Fruit fly (Drosophila melanogaster) whole organism, embryonic: Measurements from ENCODE around the gene Muc14A.
A peak's percentile ranks its signal among the peaks of the same experiment; 100 is the strongest.

Source experiments
- Bdp1 ChIP-seq: fragments of 200-800 bp; sonication (Bioruptor generic); optimal IDR thresholded peaks from 3 replicates; lab custom pipeline; 2016; ENCODE audit warnings: missing biosample characterization, missing genetic modification characterization
- CG10274 ChIP-seq: fragments of 200-800 bp; sonication (Bioruptor generic); optimal IDR thresholded peaks from 3 replicates; lab custom pipeline; 2017; ENCODE audit warnings: missing biosample characterization, mild to moderate bottlenecking, missing genetic modification characterization
- CG10565 ChIP-seq: fragments of 200-800 bp; sonication (Bioruptor generic); optimal IDR thresholded peaks from 3 replicates; lab custom pipeline; 2016; ENCODE audit warnings: missing biosample characterization, mild to moderate bottlenecking, missing genetic modification characterization
- CG10979 ChIP-seq: fragments of 200-800 bp; sonication (Bioruptor generic); optimal IDR thresholded peaks from 2 replicates; lab custom pipeline; 2018; ENCODE audit warnings: missing biosample characterization, mild to moderate bottlenecking, missing genetic modification characterization, moderate library complexity
- CG11504 ChIP-seq: fragments of 200-800 bp; sonication (Bioruptor generic); optimal IDR thresholded peaks from 3 replicates; lab custom pipeline; 2019; ENCODE audit warnings: missing biosample characterization, mild to moderate bottlenecking, missing genetic modification characterization, moderate library complexity
- CG1233 ChIP-seq: fragments of 200-800 bp; sonication (Bioruptor generic); optimal IDR thresholded peaks from 4 replicates; lab custom pipeline; 2018; ENCODE audit warnings: missing biosample characterization, mild to moderate bottlenecking, missing genetic modification characterization
- CG15696 ChIP-seq: fragments of 200-800 bp; sonication (Bioruptor generic); optimal IDR thresholded peaks from 2 replicates; lab custom pipeline; 2019; ENCODE audit warnings: missing biosample characterization, mild to moderate bottlenecking, missing genetic modification characterization, moderate library complexity
- CG1832 ChIP-seq: fragments of 200-800 bp; sonication (Bioruptor generic); optimal IDR thresholded peaks from 2 replicates; lab custom pipeline; 2017; ENCODE audit warnings: missing biosample characterization, mild to moderate bottlenecking, missing genetic modification characterization, inconsistent platforms
- CG2712 ChIP-seq: fragments of 200-800 bp; optimal IDR thresholded peaks from 3 replicates; lab custom pipeline; 2019; ENCODE audit warnings: missing biosample characterization, mild to moderate bottlenecking, missing genetic modification characterization, moderate library complexity
- CG3163 ChIP-seq: fragments of 200-800 bp; sonication (Bioruptor generic); optimal IDR thresholded peaks from 3 replicates; lab custom pipeline; 2016; ENCODE audit warnings: missing biosample characterization, missing genetic modification characterization
- CG34376 ChIP-seq: fragments of 200-800 bp; sonication (Bioruptor generic); optimal IDR thresholded peaks from 2 replicates; lab custom pipeline; 2018; ENCODE audit warnings: missing biosample characterization, mild to moderate bottlenecking, missing genetic modification characterization
- CG4820 ChIP-seq: fragments of 200-800 bp; sonication (Bioruptor generic); optimal IDR thresholded peaks from 3 replicates; lab custom pipeline; 2016; ENCODE audit warnings: missing biosample characterization, missing genetic modification characterization
- CG5180 ChIP-seq: fragments of 200-800 bp; sonication (Bioruptor generic); optimal IDR thresholded peaks from 3 replicates; lab custom pipeline; 2017; ENCODE audit warnings: missing biosample characterization, missing genetic modification characterization, mild to moderate bottlenecking, moderate library complexity, missing genetic modification reagents
- CG5953 ChIP-seq: fragments of 200-800 bp; sonication (Bioruptor generic); IDR thresholded peaks from 2 replicates; pipeline ENCODE4 v1.3.6; 2022; ENCODE audit warnings: missing biosample characterization, missing genetic modification characterization
- CG6175 ChIP-seq: fragments of 200-800 bp; sonication (Bioruptor generic); IDR thresholded peaks from 3 replicates; pipeline ENCODE4 v1.3.6; 2022; ENCODE audit warnings: missing biosample characterization, missing genetic modification characterization
- CG6654 ChIP-seq: fragments of 200-800 bp; sonication (Bioruptor generic); optimal IDR thresholded peaks from 2 replicates; lab custom pipeline; 2017; ENCODE audit warnings: missing biosample characterization, mild to moderate bottlenecking, missing genetic modification characterization
- CG8290 ChIP-seq, 3 experiments: fragments of 200-800 bp; sonication (Bioruptor generic); optimal IDR thresholded peaks; 2 replicates each; lab custom pipeline; 2016 to 2019; ENCODE audit warnings: missing biosample characterization in 3 of 3, missing genetic modification characterization in 3 of 3, mild to moderate bottlenecking in 2 of 3, moderate library complexity in 1 of 3
- D19A ChIP-seq: fragments of 200-800 bp; optimal IDR thresholded peaks from 3 replicates; lab custom pipeline; 2019; ENCODE audit warnings: missing biosample characterization, mild to moderate bottlenecking, missing genetic modification characterization, moderate library complexity
- Doc3 ChIP-seq: fragments of 200-800 bp; sonication (Bioruptor generic); IDR thresholded peaks from 3 replicates; pipeline ENCODE4 v1.3.6; 2022; ENCODE audit warnings: missing biosample characterization, missing genetic modification characterization; ENCODE audit not compliant: partially characterized antibody
- Dp ChIP-seq: fragments of 200-800 bp; sonication (Bioruptor generic); optimal IDR thresholded peaks from 2 replicates; lab custom pipeline; 2018; ENCODE audit warnings: missing biosample characterization, mild to moderate bottlenecking, missing genetic modification characterization, moderate library complexity
- HLH3B ChIP-seq: fragments of 200-800 bp; sonication (Bioruptor generic); IDR thresholded peaks from 2 replicates; pipeline ENCODE4 v1.3.6; 2022; ENCODE audit warnings: missing biosample characterization, missing genetic modification characterization
- HmgZ ChIP-seq: fragments of 200-800 bp; sonication (Bioruptor generic); optimal IDR thresholded peaks from 2 replicates; lab custom pipeline; 2018; ENCODE audit warnings: missing biosample characterization, mild to moderate bottlenecking, missing genetic modification characterization
- MBD-R2 ChIP-seq: fragments of 200-800 bp; sonication (Bioruptor generic); IDR thresholded peaks from 2 replicates; pipeline ENCODE4 v1.3.6; 2022; ENCODE audit warnings: missing biosample characterization, missing genetic modification characterization
- Med ChIP-seq: fragments of 200-800 bp; sonication (Bioruptor generic); peaks from one replicate; lab custom pipeline; 2016; ENCODE audit warnings: missing biosample characterization, missing genetic modification characterization, mild to moderate bottlenecking, inconsistent platforms, moderate library complexity
- ato ChIP-seq: fragments of 200-800 bp; sonication (Bioruptor generic); IDR thresholded peaks from 2 replicates; pipeline ENCODE4 v1.3.6; 2022; ENCODE audit warnings: missing biosample characterization, missing genetic modification characterization; ENCODE audit not compliant: partially characterized antibody
- br ChIP-seq: fragments of >200 bp; optimal IDR thresholded peaks from 2 replicates; lab custom pipeline; 2017
- dan ChIP-seq: fragments of 200-800 bp; sonication (Bioruptor generic); IDR thresholded peaks from 2 replicates; pipeline ENCODE4 v1.3.6; 2022; ENCODE audit warnings: missing biosample characterization, missing genetic modification characterization
- dimm ChIP-seq: fragments of 200-800 bp; sonication (Bioruptor generic); IDR thresholded peaks from 2 replicates; pipeline ENCODE4 v1.3.6; 2022; ENCODE audit warnings: missing biosample characterization, missing genetic modification characterization
- disco-r ChIP-seq: fragments of 200-800 bp; sonication (Bioruptor generic); optimal IDR thresholded peaks from 2 replicates; lab custom pipeline; 2016; ENCODE audit warnings: missing biosample characterization, missing genetic modification characterization
- en ChIP-seq: fragments of 200-800 bp; sonication (Bioruptor generic); optimal IDR thresholded peaks from 2 replicates; lab custom pipeline; 2016; ENCODE audit warnings: missing biosample characterization, missing genetic modification characterization
- eve ChIP-seq, 2 experiments: fragments of >200 bp; optimal IDR thresholded peaks; 2 replicates each; lab custom pipeline; 2017; ENCODE audit warnings: missing biosample characterization in 2 of 2, missing genetic modification characterization in 2 of 2
- fd3F ChIP-seq: fragments of 200-800 bp; sonication (Bioruptor generic); optimal IDR thresholded peaks from 2 replicates; lab custom pipeline; 2018; ENCODE audit warnings: missing biosample characterization, mild to moderate bottlenecking, missing genetic modification characterization, moderate library complexity
- gcm2 ChIP-seq: fragments of 200-800 bp; sonication (Bioruptor generic); optimal IDR thresholded peaks from 2 replicates; lab custom pipeline; 2016; ENCODE audit warnings: missing biosample characterization, missing genetic modification characterization
- gem ChIP-seq: fragments of 200-800 bp; sonication (Bioruptor generic); optimal IDR thresholded peaks from 2 replicates; lab custom pipeline; 2019; ENCODE audit warnings: missing biosample characterization, mild to moderate bottlenecking, missing genetic modification characterization, moderate library complexity
- lmd ChIP-seq: fragments of 200-800 bp; sonication (Bioruptor generic); IDR thresholded peaks from 2 replicates; pipeline ENCODE4 v1.3.6; 2022; ENCODE audit warnings: missing biosample characterization, missing genetic modification characterization
- lov ChIP-seq, 2 experiments: fragments of 200-800 bp in 1 of 2; fragments of >200 bp in 1 of 2; sonication (Bioruptor generic) in 1 of 2; IDR thresholded peaks in 1 of 2; optimal IDR thresholded peaks in 1 of 2; 2 replicates in 1 of 2; 3 replicates in 1 of 2; pipeline versions ENCODE4 v1.3.6 to Lab custom; 2017 to 2022; ENCODE audit warnings: missing biosample characterization in 1 of 2, missing genetic modification characterization in 1 of 2
- maf-S ChIP-seq: fragments of 200-800 bp; sonication (Bioruptor generic); optimal IDR thresholded peaks from 2 replicates; lab custom pipeline; 2016; ENCODE audit warnings: missing biosample characterization, missing genetic modification characterization
- nau ChIP-seq: fragments of 200-800 bp; sonication (Bioruptor generic); optimal IDR thresholded peaks from 3 replicates; lab custom pipeline; 2017; ENCODE audit warnings: missing biosample characterization, mild to moderate bottlenecking, missing genetic modification characterization, missing genetic modification reagents
- sens ChIP-seq: fragments of 200-800 bp; sonication (Bioruptor generic); peaks from one replicate; lab custom pipeline; 2016; ENCODE audit warnings: missing biosample characterization, missing genetic modification characterization
- sob ChIP-seq: fragments of 200-800 bp; sonication (Bioruptor generic); IDR thresholded peaks from 2 replicates; pipeline ENCODE4 v1.3.6; 2022; ENCODE audit warnings: missing biosample characterization, missing genetic modification characterization
- unpg ChIP-seq: fragments of 200-800 bp; sonication (Bioruptor generic); optimal IDR thresholded peaks from 3 replicates; lab custom pipeline; 2018; ENCODE audit warnings: missing biosample characterization, mild to moderate bottlenecking, missing genetic modification characterization, moderate library complexity
- zen ChIP-seq: fragments of 200-800 bp; sonication (Bioruptor generic); optimal IDR thresholded peaks from 3 replicates; lab custom pipeline; 2018; ENCODE audit warnings: missing biosample characterization, mild to moderate bottlenecking, missing genetic modification characterization, moderate library complexity

Gene Muc14A

DNA sequence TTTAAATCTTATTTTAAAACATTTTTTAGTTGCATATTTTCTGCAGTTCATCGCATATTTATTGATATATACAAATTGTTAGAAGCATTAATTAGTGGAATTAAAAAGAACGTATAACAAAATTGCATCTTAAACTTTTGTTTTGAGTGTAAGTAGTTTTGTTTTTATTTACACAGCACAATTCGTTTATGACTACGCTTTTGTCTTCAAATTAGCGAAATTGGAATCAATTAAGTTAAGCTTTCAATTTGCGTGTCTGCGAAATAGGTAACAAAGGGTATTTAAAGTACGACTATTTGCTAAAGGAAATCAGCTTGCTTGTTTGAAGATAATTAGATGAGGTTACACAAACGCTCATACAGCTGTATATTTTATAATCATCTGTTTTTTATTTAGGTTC lies 79.4 kb downstream of the Muc14A start (continued):
- TF ChIP-seq Med (GFP tag; lab: Kevin White, UChicago) (peak; percentile 61), CG6175 (GFP tag; lab: Robert Waterston, UW) (no peak), HmgZ (tag; lab: Kevin White, UChicago) (no peak), dan (GFP tag; lab: Robert Waterston, UW) (no peak), Doc3 (no peak), CG5953 (GFP tag; lab: Robert Waterston, UW) (no peak), CG15696 (tag; lab: Kevin White, UChicago) (no peak), D19A (tag; lab: Kevin White, UChicago) (peak; percentile 76), en (GFP tag; lab: Kevin White, UChicago) (no peak), maf-S (GFP tag; lab: Kevin White, UChicago) (no peak), CG11504 (tag; lab: Kevin White, UChicago) (peak; percentile 4), CG34376 (GFP tag; lab: Kevin White, UChicago) (no peak), CG4820 (GFP tag; lab: Kevin White, UChicago) (no peak), Bdp1 (no peak), unpg (no peak), sens (GFP tag; lab: Kevin White, UChicago) (peak; percentile 85), eve (GFP tag; optimal IDR thresholded peaks at IDR 0.05; lab: Kevin White, UChicago) (no peak), gcm2 (GFP tag; lab: Kevin White, UChicago) (no peak), lmd (GFP tag; lab: Robert Waterston, UW) (no peak), CG8290 (GFP tag; optimal IDR thresholded peaks at IDR 0.05; lab: Kevin White, UChicago) (no peak), CG8290 (tag; optimal IDR thresholded peaks at IDR 0.05; lab: Kevin White, UChicago) (no peak), CG10979 (tag; lab: Kevin White, UChicago) (no peak), disco-r (GFP tag; lab: Kevin White, UChicago) (no peak), dimm (GFP tag; lab: Robert Waterston, UW) (no peak), CG2712 (tag; lab: Kevin White, UChicago) (peak; percentile 15), sob (GFP tag; lab: Robert Waterston, UW) (no peak), Dp (GFP tag; lab: Kevin White, UChicago) (no peak), gem (tag; lab: Kevin White, UChicago) (peak; percentile 21), nau (no peak), CG10274 (GFP tag; lab: Kevin White, UChicago) (no peak), CG10565 (GFP tag; lab: Kevin White, UChicago) (no peak), CG1832 (GFP tag; lab: Kevin White, UChicago) (no peak), br (no peak), MBD-R2 (GFP tag; lab: Robert Waterston, UW) (no peak), zen (no peak), lov (optimal IDR thresholded peaks at IDR 0.05; lab: Kevin White, UChicago) (no peak), lov (GFP tag; IDR thresholded peaks at IDR 0.05; lab: Robert Waterston, UW) (no peak), CG3163 (no peak), CG5180 (GFP tag; lab: Kevin White, UChicago) (no peak), CG6654 (GFP tag; lab: Kevin White, UChicago) (no peak), CG1233 (peak; percentile 20), ato (GFP tag; lab: Robert Waterston, UW) (no peak), fd3F (GFP tag; lab: Kevin White, UChicago) (peak; percentile 4), HLH3B (no peak)
- TF ChIP-seq, all 482 proteins: peak for 18
